Worm (Caenorhabditis elegans) whole organism, L4 larva: ENCODE results near the gene clec-136.

ENCODE experiments used
- dmd-6 ChIP-seq: fragments of 200-800 bp; sonication (Bioruptor generic); IDR thresholded peaks from 2 replicates; pipeline ENCODE4 v1.3.6; 2022; ENCODE audit warnings: missing genetic modification reagents, missing genetic modification characterization, missing compliant biosample characterization
- lin-39 ChIP-seq: fragments of 150-350 bp; optimal IDR thresholded peaks from 2 replicates; lab custom pipeline; 2014; ENCODE audit warnings: missing biosample characterization, missing genetic modification reagents, missing genetic modification characterization
- nhr-41 ChIP-seq: fragments of 200-800 bp; sonication (Bioruptor generic); IDR thresholded peaks from 2 replicates; pipeline ENCODE4 v1.3.6; 2022; ENCODE audit warnings: missing genetic modification reagents, missing genetic modification characterization, missing compliant biosample characterization
- nhr-76 ChIP-seq: fragments of 150-350 bp; optimal IDR thresholded peaks from 2 replicates; lab custom pipeline; 2014; ENCODE audit warnings: missing biosample characterization, missing genetic modification characterization
- skn-1 ChIP-seq: fragments of 150-350 bp; optimal IDR thresholded peaks from 2 replicates; lab custom pipeline; 2014; ENCODE audit warnings: missing biosample characterization, missing genetic modification characterization
- snpc-4 ChIP-seq: fragments of 150-350 bp; optimal IDR thresholded peaks from 2 replicates; lab custom pipeline; 2014; ENCODE audit warnings: missing biosample characterization, missing genetic modification characterization
- vab-7 ChIP-seq: fragments of 200-800 bp; sonication (Bioruptor generic); IDR thresholded peaks from 2 replicates; pipeline ENCODE4 v1.3.6; 2022; ENCODE audit warnings: missing genetic modification reagents, missing genetic modification characterization, missing compliant biosample characterization
- zag-1 ChIP-seq: fragments of 150-350 bp; optimal IDR thresholded peaks from 2 replicates; lab custom pipeline; 2014; ENCODE audit warnings: missing biosample characterization, missing genetic modification characterization

ce11 chrII:4617990-4618389 is 1.6 kb upstream of the clec-136 start, which contains the start of gene clec-137:
- TF ChIP-seq vab-7 (GFP tag; lab: Robert Waterston, UW), result no peak
- TF ChIP-seq zag-1, result no peak
- no peak for TF ChIP-seq nhr-76 (tag; lab: Kevin White, UChicago)
- no peak for TF ChIP-seq snpc-4 (tag; lab: Kevin White, UChicago)
- TF ChIP-seq skn-1 (tag; lab: Kevin White, UChicago), result no peak
- no peak for TF ChIP-seq lin-39 (tag; lab: Kevin White, UChicago)
- TF ChIP-seq dmd-6 (GFP tag; lab: Robert Waterston, UW), result no peak
- TF ChIP-seq nhr-41 (GFP tag; lab: Robert Waterston, UW), result no peak
